Worm (Caenorhabditis elegans) whole organism, L4/young adult: ENCODE measurements around the gene C10C5.4.

Experiments used
- dao-5 ChIP-seq: sonication (generic microtip); optimal IDR thresholded peaks from 2 replicates; lab custom pipeline; 2016; ENCODE audit warnings: missing genotype, missing genetic modification characterization, moderate library complexity, missing compliant biosample characterization
- him-1 ChIP-seq: sonication (generic microtip); optimal IDR thresholded peaks from 2 replicates; lab custom pipeline; 2016; ENCODE audit warnings: missing genotype, missing genetic modification reagents, missing genetic modification characterization, missing compliant biosample characterization

DNA sequence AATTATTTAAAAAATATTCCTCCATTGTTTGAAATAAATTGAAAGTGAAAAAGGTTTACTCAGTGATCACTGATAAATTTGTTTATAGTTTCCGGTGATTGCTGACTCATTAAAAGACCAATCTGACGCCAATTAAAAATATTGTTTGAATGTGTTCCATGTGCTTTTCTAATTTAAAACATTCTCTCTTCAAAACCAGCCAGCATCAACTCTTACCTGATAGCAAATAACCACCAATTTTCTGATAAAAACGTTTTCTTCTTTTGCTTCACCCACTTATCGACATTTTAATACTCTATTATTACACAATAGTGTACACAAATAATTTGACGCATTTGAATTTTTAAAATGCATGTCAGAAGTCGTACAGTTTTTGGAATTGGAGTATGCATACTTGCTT, 23.4 kb downstream of the C10C5.4 start, which contains the start of gene F56D5.6:
- TF ChIP-seq him-1 (tag; lab: Kevin White, UChicago) (no peak), dao-5 (no peak)
